Fruit fly (Drosophila melanogaster) whole organism, wandering third instar larva: ENCODE data around the gene CG31697.

Experiments
- Abd-B ChIP-seq: fragments of >200 bp; optimal IDR thresholded peaks from 2 replicates; lab custom pipeline; 2017; ENCODE audit warnings: missing biosample characterization, missing genetic modification characterization
- CrebA ChIP-seq: fragments of 200-800 bp; sonication (Bioruptor generic); optimal IDR thresholded peaks from 2 replicates; lab custom pipeline; 2016; ENCODE audit warnings: missing biosample characterization, mild to moderate bottlenecking, missing genetic modification characterization, borderline replicate concordance
- Dfd ChIP-seq: fragments of >200 bp; optimal IDR thresholded peaks from 2 replicates; lab custom pipeline; 2017; ENCODE audit warnings: missing biosample characterization, missing genetic modification characterization
- Hr78 ChIP-seq: fragments of >200 bp; optimal IDR thresholded peaks from 2 replicates; lab custom pipeline; 2017; ENCODE audit warnings: missing biosample characterization, missing genetic modification characterization
- Hr83 ChIP-seq: fragments of 200-300 bp; sonication (Bioruptor generic); optimal IDR thresholded peaks from 2 replicates; lab custom pipeline; 2016; ENCODE audit warnings: missing biosample characterization, mild to moderate bottlenecking, missing genetic modification characterization, moderate library complexity; ENCODE audit not compliant: poor library complexity, severe bottlenecking
- Mio ChIP-seq: sonication (Bioruptor generic); optimal IDR thresholded peaks from 2 replicates; lab custom pipeline; 2016; ENCODE audit warnings: missing biosample characterization, missing genetic modification characterization
- N ChIP-seq: fragments of >200 bp; optimal IDR thresholded peaks from 2 replicates; lab custom pipeline; 2018; ENCODE audit warnings: missing biosample characterization, missing external identifiers, missing genetic modification characterization
- OdsH ChIP-seq: fragments of 200-800 bp; sonication (Bioruptor generic); optimal IDR thresholded peaks from 2 replicates; lab custom pipeline; 2016; ENCODE audit warnings: missing biosample characterization, mild to moderate bottlenecking, missing genetic modification characterization
- Rel ChIP-seq, 2 experiments: fragments of 200-800 bp; sonication (Bioruptor generic) in 1 of 2; optimal IDR thresholded peaks; 2 replicates in 1 of 2; 3 replicates in 1 of 2; lab custom pipeline; 2016 to 2019; ENCODE audit warnings: mild to moderate bottlenecking in 2 of 2, missing biosample characterization in 2 of 2, missing genetic modification characterization in 2 of 2, moderate library complexity in 1 of 2
- dmrt93B ChIP-seq: fragments of 200-800 bp; sonication (Bioruptor generic); optimal IDR thresholded peaks from 2 replicates; lab custom pipeline; 2018; ENCODE audit warnings: missing biosample characterization, mild to moderate bottlenecking, missing genetic modification characterization
- jim ChIP-seq: fragments of 175-275, 200-325 bp; sonication (Bioruptor generic); optimal IDR thresholded peaks from 2 replicates; lab custom pipeline; 2016; ENCODE audit warnings: missing biosample characterization, mild to moderate bottlenecking, missing genetic modification characterization
- psq ChIP-seq: fragments of 200-800 bp; sonication (Bioruptor generic); optimal IDR thresholded peaks from 3 replicates; lab custom pipeline; 2017; ENCODE audit warnings: missing biosample characterization, mild to moderate bottlenecking, missing genetic modification characterization, moderate library complexity
- sage ChIP-seq: fragments of 200-800 bp; sonication (Bioruptor generic); optimal IDR thresholded peaks from 2 replicates; lab custom pipeline; 2016; ENCODE audit warnings: missing biosample characterization, mild to moderate bottlenecking, missing genetic modification characterization
- woc ChIP-seq: sonication (Bioruptor generic); optimal IDR thresholded peaks from 2 replicates; lab custom pipeline; 2016; ENCODE audit warnings: missing biosample characterization, mild to moderate bottlenecking, missing genetic modification characterization

DNA sequence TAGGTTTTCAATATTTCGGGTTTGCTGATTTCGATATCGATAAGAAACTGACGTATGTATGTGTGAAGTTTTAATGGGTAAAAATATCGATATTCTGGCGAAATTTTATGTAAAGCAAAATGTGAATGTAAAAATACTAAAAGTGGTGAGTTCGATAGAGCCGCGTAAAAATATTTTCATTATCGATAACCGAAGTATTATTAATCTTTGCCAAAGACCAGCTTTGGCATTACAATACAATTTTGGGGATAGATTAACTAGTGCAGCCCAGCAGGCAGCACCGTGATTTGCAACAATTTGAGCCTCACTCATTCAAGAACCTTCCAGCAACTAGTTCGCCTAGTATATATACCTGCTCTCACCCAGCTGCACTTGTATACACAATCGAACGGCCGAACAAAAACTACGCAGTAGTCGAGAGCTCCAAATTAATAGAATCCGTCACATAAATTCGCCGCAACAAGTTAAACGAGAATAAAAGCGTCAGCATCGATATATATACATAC lies 7.1 kb downstream of the CG31697 start:
- no peak for TF ChIP-seq jim (GFP tag; lab: Kevin White, UChicago)
- TF ChIP-seq Abd-B (GFP tag; lab: Kevin White, UChicago) = no peak
- no peak for TF ChIP-seq N (GFP tag; lab: Kevin White, UChicago)
- TF ChIP-seq psq (GFP tag; lab: Kevin White, UChicago) = no peak
- no peak for TF ChIP-seq sage
- no peak for TF ChIP-seq Hr83 (GFP tag; lab: Kevin White, UChicago)
- TF ChIP-seq Rel (GFP tag; optimal IDR thresholded peaks at IDR 0.05; lab: Kevin White, UChicago) = no peak
- TF ChIP-seq Rel (tag; optimal IDR thresholded peaks at IDR 0.05; lab: Kevin White, UChicago) = no peak
- no peak for TF ChIP-seq dmrt93B
- no peak for TF ChIP-seq OdsH (GFP tag; lab: Kevin White, UChicago)
- TF ChIP-seq woc (GFP tag; lab: Kevin White, UChicago) = no peak
- TF ChIP-seq CrebA = no peak
- TF ChIP-seq Mio (GFP tag; lab: Kevin White, UChicago) = no peak
- TF ChIP-seq Hr78 (GFP tag; lab: Kevin White, UChicago) = no peak
- no peak for TF ChIP-seq Dfd (GFP tag; lab: Kevin White, UChicago)
